Fruit fly (Drosophila melanogaster): ENCODE measurements around the gene REPTOR.
A peak's percentile ranks its signal among the peaks of the same experiment; 100 is the strongest.

REPTOR gene

dm6 chr3R:24625517-24625925 is 42.9 kb upstream of the REPTOR start, which contains the start of the genes Syx18 and atl (continued):
- TF ChIP-seq Neu2 (GFP tag; optimal IDR thresholded peaks at IDR 0.05; ENCODE audit: borderline replicate concordance) = no peak
- no peak for TF ChIP-seq CG2129 (GFP tag; IDR thresholded peaks at IDR 0.05; ENCODE audit: partially characterized antibody)
- no peak for TF ChIP-seq CG16779 (GFP tag; IDR thresholded peaks at IDR 0.05)
- TF ChIP-seq pros (GFP tag; optimal IDR thresholded peaks at IDR 0.05) = no peak
- TF ChIP-seq gcm2 (GFP tag; optimal IDR thresholded peaks at IDR 0.05) = no peak
- TF ChIP-seq knrl (GFP tag; IDR thresholded peaks at IDR 0.05; ENCODE audit: partially characterized antibody) = peak; percentile 41; the same call in 1 of the 3 replicates
- peak; percentile 4 for TF ChIP-seq Dek (tag; optimal IDR thresholded peaks at IDR 0.05)
- TF ChIP-seq CG30020 (tag; optimal IDR thresholded peaks at IDR 0.05) = peak; percentile 26
- TF ChIP-seq lbe (GFP tag; optimal IDR thresholded peaks at IDR 0.05) = peak; percentile 28
- TF ChIP-seq Oli (tag; optimal IDR thresholded peaks at IDR 0.05) = no peak
- no peak for TF ChIP-seq CkIIα-i1 (GFP tag; IDR thresholded peaks at IDR 0.05)
- TF ChIP-seq cg (GFP tag; optimal IDR thresholded peaks at IDR 0.05) = peak; percentile 92
- no peak for TF ChIP-seq Lpt (GFP tag; optimal IDR thresholded peaks at IDR 0.05)
- TF ChIP-seq btn (GFP tag; optimal IDR thresholded peaks at IDR 0.05) = no peak
- TF ChIP-seq br (optimal IDR thresholded peaks at IDR 0.05) = no peak
- no peak for TF ChIP-seq inv (GFP tag; IDR thresholded peaks at IDR 0.05; ENCODE audit: partially characterized antibody)
- TF ChIP-seq D19A (tag; optimal IDR thresholded peaks at IDR 0.05) = no peak
- TF ChIP-seq CG14860 (GFP tag; IDR thresholded peaks at IDR 0.05; ENCODE audit: partially characterized antibody) = no peak
- no peak for TF ChIP-seq Nf-YA (GFP tag; IDR thresholded peaks at IDR 0.05)
- TF ChIP-seq CG10366 (GFP tag; IDR thresholded peaks at IDR 0.05) = no peak
- TF ChIP-seq luna (GFP tag; optimal IDR thresholded peaks at IDR 0.05) = peak; percentile 20
- TF ChIP-seq NC2β (GFP tag; optimal IDR thresholded peaks at IDR 0.05) = peak; percentile 60
- TF ChIP-seq Adf1 (GFP tag; IDR thresholded peaks at IDR 0.05) = peak; percentile 51; the same call in 1 of the 2 replicates
- peak; percentile 99 for TF ChIP-seq gfzf (GFP tag; optimal IDR thresholded peaks at IDR 0.05)
- peak; percentile 71 for TF ChIP-seq Dp (GFP tag; optimal IDR thresholded peaks at IDR 0.05)
- TF ChIP-seq Doc3 (GFP tag; IDR thresholded peaks at IDR 0.05; ENCODE audit: partially characterized antibody) = no peak
- no peak for TF ChIP-seq CG10274 (GFP tag; optimal IDR thresholded peaks at IDR 0.05)
- TF ChIP-seq HLHmδ (GFP tag; optimal IDR thresholded peaks at IDR 0.05) = no peak
- TF ChIP-seq CG4854 (GFP tag; optimal IDR thresholded peaks at IDR 0.05) = no peak
- no peak for TF ChIP-seq CG14441 (GFP tag; IDR thresholded peaks at IDR 0.05)
- no peak for TF ChIP-seq CG4404 (GFP tag; IDR thresholded peaks at IDR 0.05)
- TF ChIP-seq cato (GFP tag; optimal IDR thresholded peaks at IDR 0.05; ENCODE audit: borderline replicate concordance) = no peak
- peak; percentile 36; the same call in 1 of the 2 replicates for TF ChIP-seq hbn (GFP tag; IDR thresholded peaks at IDR 0.05; ENCODE audit: partially characterized antibody)
- TF ChIP-seq CG2712 (tag; optimal IDR thresholded peaks at IDR 0.05) = peak; percentile 49
- TF ChIP-seq Xbp1 (GFP tag; optimal IDR thresholded peaks at IDR 0.05) = peak; percentile 71
- no peak for TF ChIP-seq CG6854 (GFP tag; optimal IDR thresholded peaks at IDR 0.05)
- no peak for TF ChIP-seq Bteb2 (GFP tag; optimal IDR thresholded peaks at IDR 0.05)
- no peak for TF ChIP-seq E2f1 (GFP tag; IDR thresholded peaks at IDR 0.05)
- no peak for TF ChIP-seq sqz (GFP tag; optimal IDR thresholded peaks at IDR 0.05)
- TF ChIP-seq tin (GFP tag; optimal IDR thresholded peaks at IDR 0.05) = peak; percentile 21
- peak; percentile 9 for TF ChIP-seq ftz-f1 (GFP tag; optimal IDR thresholded peaks at IDR 0.05)
- no peak for TF ChIP-seq danr (GFP tag; IDR thresholded peaks at IDR 0.05)
- TF ChIP-seq amos (GFP tag; IDR thresholded peaks at IDR 0.05; ENCODE audit: partially characterized antibody) = peak; percentile 37; the same call in 1 of the 2 replicates
- no peak for TF ChIP-seq Fer3 (tag; optimal IDR thresholded peaks at IDR 0.05)
- TF ChIP-seq CG7372 (GFP tag; IDR thresholded peaks at IDR 0.05) = no peak
- no peak for TF ChIP-seq CG16863 (GFP tag; optimal IDR thresholded peaks at IDR 0.05)
- no peak for TF ChIP-seq fru (optimal IDR thresholded peaks at IDR 0.05)
- TF ChIP-seq Hr39 (optimal IDR thresholded peaks at IDR 0.05) = no peak
- peak; percentile 75 for TF ChIP-seq CG33213 (GFP tag; optimal IDR thresholded peaks at IDR 0.05)
- TF ChIP-seq Chrac-16 (GFP tag; optimal IDR thresholded peaks at IDR 0.05) = no peak
- no peak for TF ChIP-seq scrt (GFP tag; optimal IDR thresholded peaks at IDR 0.05)
- peak; percentile 8 for TF ChIP-seq CHES-1-like (GFP tag; optimal IDR thresholded peaks at IDR 0.05)
